Worm (Caenorhabditis elegans): Measurements from ENCODE around the gene tph-1.

tph-1 gene

ce11 chrII:7543808-7544207 lies 5.3 kb upstream of the tph-1 start, which contains the start of gene rol-8:
TSS of gene rol-8 (plus strand) at chrII:7544108.
- no peak for TF ChIP-seq lin-32 (GFP tag; optimal IDR thresholded peaks at IDR 0.05)
- no peak for TF ChIP-seq hlh-1 (tag; optimal IDR thresholded peaks at IDR 0.05)
- no peak for TF ChIP-seq blmp-1 (tag; optimal IDR thresholded peaks at IDR 0.05)
- TF ChIP-seq ceh-83 (GFP tag; optimal IDR thresholded peaks at IDR 0.05), result no peak
- no peak for TF ChIP-seq lsy-2 (tag; optimal IDR thresholded peaks at IDR 0.05)
- no peak for TF ChIP-seq drap-1 (GFP tag; optimal IDR thresholded peaks at IDR 0.05)
- TF ChIP-seq mab-5 (tag; optimal IDR thresholded peaks at IDR 0.05), result no peak
- TF ChIP-seq snpc-4 (tag; optimal IDR thresholded peaks at IDR 0.05), result no peak
- no peak for TF ChIP-seq tbx-8 (GFP tag; optimal IDR thresholded peaks at IDR 0.05)
- TF ChIP-seq elt-3 (tag; optimal IDR thresholded peaks at IDR 0.05), result no peak
- no peak for TF ChIP-seq sptf-1 (tag; optimal IDR thresholded peaks at IDR 0.05)
- TF ChIP-seq mep-1 (tag; optimal IDR thresholded peaks at IDR 0.05), result no peak
- no peak for TF ChIP-seq sem-2 (GFP tag; optimal IDR thresholded peaks at IDR 0.05)
- no peak for TF ChIP-seq nhr-2 (tag; optimal IDR thresholded peaks at IDR 0.05)
- no peak for TF ChIP-seq nhr-237 (tag; optimal IDR thresholded peaks at IDR 0.05)
- no peak for TF ChIP-seq ceh-39 (tag; optimal IDR thresholded peaks at IDR 0.05)
- TF ChIP-seq ztf-11 (tag; optimal IDR thresholded peaks at IDR 0.05), result no peak
- TF ChIP-seq unc-62 (GFP tag; optimal IDR thresholded peaks at IDR 0.05), result no peak
- no peak for TF ChIP-seq nhr-12 (tag; optimal IDR thresholded peaks at IDR 0.05)

- TF ChIP-seq ceh-83 (GFP tag; optimal IDR thresholded peaks at IDR 0.05) (no peak), mls-2 (tag; optimal IDR thresholded peaks at IDR 0.05) (no peak), mep-1 (tag; optimal IDR thresholded peaks at IDR 0.05) (no peak), nhr-28 (tag; optimal IDR thresholded peaks at IDR 0.05) (no peak), bed-3 (GFP tag; optimal IDR thresholded peaks at IDR 0.05) (no peak), ztf-11 (tag; optimal IDR thresholded peaks at IDR 0.05) (no peak), unc-62 (GFP tag; optimal IDR thresholded peaks at IDR 0.05) (no peak), ceh-43 (GFP tag; optimal IDR thresholded peaks at IDR 0.05) (no peak), unc-39 (tag; optimal IDR thresholded peaks at IDR 0.05) (no peak), unc-120 (tag; optimal IDR thresholded peaks at IDR 0.05; ENCODE audit: poor library complexity, severe bottlenecking) (no peak), blmp-1 (tag; optimal IDR thresholded peaks at IDR 0.05) (no peak), ham-2 (GFP tag; optimal IDR thresholded peaks at IDR 0.05) (no peak), nhr-2 (tag; optimal IDR thresholded peaks at IDR 0.05) (no peak), ces-1 (GFP tag; optimal IDR thresholded peaks at IDR 0.05) (no peak), tbx-8 (GFP tag; optimal IDR thresholded peaks at IDR 0.05) (no peak), lin-13 (tag; optimal IDR thresholded peaks at IDR 0.05) (no peak), flh-1 (GFP tag; optimal IDR thresholded peaks at IDR 0.05) (no peak), hlh-1 (tag; optimal IDR thresholded peaks at IDR 0.05) (no peak), snpc-4 (tag; optimal IDR thresholded peaks at IDR 0.05) (no peak)
These were observed 4.4 kb upstream of the tph-1 start for ce11 chrII:7544782-7545181.

ce11 chrII:7545364-7545763 lies 3.8 kb upstream of the tph-1 start:
- no peak for TF ChIP-seq unc-39 (tag; optimal IDR thresholded peaks at IDR 0.05)
- no peak for TF ChIP-seq elt-3 (tag; optimal IDR thresholded peaks at IDR 0.05)
- no peak for TF ChIP-seq drap-1 (GFP tag; optimal IDR thresholded peaks at IDR 0.05)
- TF ChIP-seq pha-4 (tag; optimal IDR thresholded peaks at IDR 0.05), result no peak
- no peak for TF ChIP-seq zip-8 (tag; optimal IDR thresholded peaks at IDR 0.05)
- no peak for TF ChIP-seq tbx-8 (GFP tag; optimal IDR thresholded peaks at IDR 0.05)
- TF ChIP-seq ceh-43 (GFP tag; optimal IDR thresholded peaks at IDR 0.05), result no peak
- no peak for TF ChIP-seq unc-62 (GFP tag; optimal IDR thresholded peaks at IDR 0.05)
- no peak for TF ChIP-seq nhr-12 (tag; optimal IDR thresholded peaks at IDR 0.05)
- no peak for TF ChIP-seq sptf-1 (tag; optimal IDR thresholded peaks at IDR 0.05)
- no peak for TF ChIP-seq unc-120 (tag; optimal IDR thresholded peaks at IDR 0.05; ENCODE audit: poor library complexity, severe bottlenecking)
- no peak for TF ChIP-seq nhr-76 (tag; optimal IDR thresholded peaks at IDR 0.05)
- TF ChIP-seq mep-1 (tag; optimal IDR thresholded peaks at IDR 0.05), result no peak
- no peak for TF ChIP-seq blmp-1 (tag; optimal IDR thresholded peaks at IDR 0.05)
- TF ChIP-seq ztf-11 (tag; optimal IDR thresholded peaks at IDR 0.05), result no peak
- no peak for TF ChIP-seq mls-2 (tag; optimal IDR thresholded peaks at IDR 0.05)
- TF ChIP-seq elt-1 (tag; optimal IDR thresholded peaks at IDR 0.05; ENCODE audit: borderline replicate concordance, insufficient read depth), result no peak

- TF ChIP-seq pha-4 (tag; optimal IDR thresholded peaks at IDR 0.05) (no peak), nhr-76 (tag; optimal IDR thresholded peaks at IDR 0.05) (no peak), sem-2 (GFP tag; optimal IDR thresholded peaks at IDR 0.05) (no peak)
These were observed 1.9 kb upstream of the tph-1 start for ce11 chrII:7547269-7547668.

Data from whole organism, mixed stage, embryonic.